Worm (Caenorhabditis elegans): ENCODE data around the gene F54G2.1.

DNA sequence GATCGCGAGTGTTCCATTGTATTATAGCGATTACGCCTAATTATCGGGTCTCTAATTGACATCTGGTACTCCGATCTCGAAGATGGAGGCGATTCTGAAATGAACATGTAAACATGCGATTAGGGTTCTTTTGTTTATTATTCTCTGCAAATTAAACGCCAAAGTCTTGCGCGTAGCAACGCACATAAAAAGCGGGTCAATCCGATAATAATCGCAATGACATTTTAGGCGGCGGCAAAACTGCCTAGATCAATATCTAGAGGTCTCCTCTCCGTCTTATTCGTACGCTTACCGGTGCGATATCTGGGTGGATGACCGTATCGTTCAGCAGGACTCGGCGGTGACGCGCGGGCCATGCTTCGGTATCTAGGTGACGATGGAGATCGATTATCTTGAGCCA, 48.8 kb upstream of the F54G2.1 start:
- TF ChIP-seq snpc-1.1 (tag; optimal IDR thresholded peaks at IDR 0.05; ENCODE audit: insufficient read depth) (no peak), snpc-4 (GFP tag; optimal IDR thresholded peaks at IDR 0.05) (no peak), snpc-4 (tag; optimal IDR thresholded peaks at IDR 0.05) (no peak), rpc-1 (optimal IDR thresholded peaks at IDR 0.05) (no peak), rpc-1 (tag; optimal IDR thresholded peaks at IDR 0.05) (no peak), rcor-1 (GFP tag; IDR thresholded peaks at IDR 0.05) (no peak), madf-10 (tag; optimal IDR thresholded peaks at IDR 0.05) (no peak), nfya-1 (tag; optimal IDR thresholded peaks at IDR 0.05; ENCODE audit: borderline replicate concordance, insufficient read depth) (no peak), cebp-1 (GFP tag; IDR thresholded peaks at IDR 0.05) (no peak), cebp-1 (tag; optimal IDR thresholded peaks at IDR 0.05) (no peak), Y53F4B.3 (GFP tag; IDR thresholded peaks at IDR 0.05) (no peak), D2030.7 (GFP tag; IDR thresholded peaks at IDR 0.05) (no peak)
